Worm (Caenorhabditis elegans): Measurements from ENCODE around the gene ZK666.15.

ce11 chrII:10519863-10520262, 33.0 kb downstream of the ZK666.15 start:
- no peak for TF ChIP-seq him-1 (tag; optimal IDR thresholded peaks at IDR 0.05)
- no peak for TF ChIP-seq W03F9.2 (tag; optimal IDR thresholded peaks at IDR 0.05)
- no peak for TF ChIP-seq dao-5 (tag; optimal IDR thresholded peaks at IDR 0.05)

Data from whole organism, L4/young adult.